Fruit fly (Drosophila melanogaster): Measurements from ENCODE around the gene CG33270.

The CG33270 gene

DNA sequence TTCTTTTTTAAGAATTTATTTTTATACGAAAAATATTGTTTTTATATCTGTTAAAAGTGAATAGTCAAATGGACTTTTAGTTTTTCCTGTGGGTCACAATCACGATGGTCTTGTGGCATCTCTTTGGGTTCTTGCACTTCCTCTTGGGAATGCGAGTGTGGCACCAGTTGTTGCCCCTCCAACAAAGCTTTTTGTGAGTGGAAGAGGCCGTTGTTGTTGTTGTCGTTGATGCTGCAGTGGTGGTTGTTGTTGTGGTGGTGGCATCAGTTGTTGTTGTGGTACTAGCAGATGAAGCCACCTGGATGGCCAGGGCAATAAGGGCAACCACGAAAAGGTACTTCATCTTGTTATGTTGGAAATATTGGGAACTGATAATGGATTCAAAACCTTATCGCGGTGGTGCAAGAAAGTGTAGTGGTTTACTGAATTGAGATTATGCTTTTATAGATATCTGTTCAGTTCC, at the start of gene CG33270:
Gene CG33270 (minus strand): TSS at position 413 of the 463 bp plus-strand sequence.
- no peak for TF ChIP-seq CG17801 (GFP tag; optimal IDR thresholded peaks at IDR 0.05; ENCODE audit: partially characterized antibody)

dm6 chr3L:11627819-11628483, 49.5 kb upstream of the CG33270 start, which contains the start of gene Apt1:
Gene Apt1, plus strand, starts transcription at chr3L:11628037.
- TF ChIP-seq CG17801 (GFP tag; optimal IDR thresholded peaks at IDR 0.05; ENCODE audit: partially characterized antibody), result peak; percentile 59

- no peak for TF ChIP-seq CG17801 (GFP tag; optimal IDR thresholded peaks at IDR 0.05; ENCODE audit: partially characterized antibody)
These were observed 47.9 kb upstream of the CG33270 start, which contains the start of gene PCID2 for dm6 chr3L:11626229-11626826. Gene PCID2, plus strand, starts transcription at chr3L:11626441.

dm6 chr3L:11625634-11626175, 47.3 kb upstream of the CG33270 start, which contains the start of gene CG6083:
Gene CG6083, minus strand, starts transcription at chr3L:11626125.
- no peak for TF ChIP-seq CG17801 (GFP tag; optimal IDR thresholded peaks at IDR 0.05; ENCODE audit: partially characterized antibody)

- TF ChIP-seq CG17801 (GFP tag; optimal IDR thresholded peaks at IDR 0.05; ENCODE audit: partially characterized antibody), result no peak
These were observed 45.9 kb upstream of the CG33270 start, which contains the start of gene Akr1B for dm6 chr3L:11624281-11624680. Gene Akr1B, minus strand, starts transcription at chr3L:11624381.

- peak; percentile 20 for TF ChIP-seq CG17801 (GFP tag; optimal IDR thresholded peaks at IDR 0.05; ENCODE audit: partially characterized antibody)
These were observed 44.9 kb upstream of the CG33270 start for dm6 chr3L:11623245-11623883.

dm6 chr3L:11622750-11623149, 44.3 kb upstream of the CG33270 start:
- TF ChIP-seq CG17801 (GFP tag; optimal IDR thresholded peaks at IDR 0.05; ENCODE audit: partially characterized antibody), result no peak

DNA sequence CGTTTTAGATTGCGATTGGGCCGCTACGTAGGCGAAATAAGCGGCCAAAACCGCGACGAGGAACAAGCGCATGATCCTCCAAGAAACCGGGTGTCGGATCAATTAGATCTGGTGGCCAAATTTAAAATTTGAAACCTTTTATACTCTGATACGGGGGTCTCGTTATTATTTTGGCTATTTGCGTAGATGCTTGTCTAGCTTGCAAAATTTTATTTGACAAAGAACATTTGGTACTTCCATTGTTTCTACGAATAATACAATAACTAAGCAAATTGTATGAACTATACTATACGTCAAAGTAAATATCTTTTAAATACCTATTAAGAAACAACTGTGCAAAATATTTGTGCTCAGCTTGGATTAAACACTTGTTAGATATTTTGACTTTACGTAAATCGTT, 41.6 kb upstream of the CG33270 start, which contains the start of gene Muc68Ca:
Gene Muc68Ca (minus strand): TSS at position 101 of the 400 bp plus-strand sequence.
- no peak for TF ChIP-seq CG17801 (GFP tag; optimal IDR thresholded peaks at IDR 0.05; ENCODE audit: partially characterized antibody)

dm6 chr3L:11609835-11610234, 31.4 kb upstream of the CG33270 start, which contains the start of gene CG42832:
Gene CG42832, plus strand, starts transcription at chr3L:11610135.
- TF ChIP-seq CG17801 (GFP tag; optimal IDR thresholded peaks at IDR 0.05; ENCODE audit: partially characterized antibody), result no peak

dm6 chr3L:11609153-11609809, 30.9 kb upstream of the CG33270 start, which contains the start of gene Duba:
Gene Duba, minus strand, starts transcription at chr3L:11609465.
- no peak for TF ChIP-seq CG17801 (GFP tag; optimal IDR thresholded peaks at IDR 0.05; ENCODE audit: partially characterized antibody)

DNA sequence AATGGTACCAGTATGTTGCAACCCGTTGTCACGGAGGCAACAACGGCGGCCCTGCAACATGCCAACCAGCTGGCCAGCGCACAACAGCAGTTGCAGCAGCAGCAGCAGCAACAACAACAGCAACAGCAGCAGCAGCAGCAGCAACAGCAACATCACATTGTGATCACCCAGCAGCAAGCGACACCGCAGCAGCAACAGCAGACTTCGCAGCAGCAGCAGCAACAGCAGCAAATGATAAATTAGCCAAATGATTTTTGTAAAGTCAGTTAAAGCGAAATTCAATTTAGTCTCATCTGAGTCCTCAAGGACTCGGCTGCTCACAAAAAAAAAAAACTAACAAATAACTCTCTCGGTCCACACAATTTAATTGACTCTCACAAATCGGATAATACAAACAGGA, 25.8 kb upstream of the CG33270 start:
- no peak for TF ChIP-seq CG17801 (GFP tag; optimal IDR thresholded peaks at IDR 0.05; ENCODE audit: partially characterized antibody)

- no peak for TF ChIP-seq CG17801 (GFP tag; optimal IDR thresholded peaks at IDR 0.05; ENCODE audit: partially characterized antibody)
These were observed 23.6 kb upstream of the CG33270 start for dm6 chr3L:11602040-11602439.

dm6 chr3L:11601133-11601532, 22.7 kb upstream of the CG33270 start:
- TF ChIP-seq CG17801 (GFP tag; optimal IDR thresholded peaks at IDR 0.05; ENCODE audit: partially characterized antibody), result no peak

- TF ChIP-seq CG17801 (GFP tag; optimal IDR thresholded peaks at IDR 0.05; ENCODE audit: partially characterized antibody), result no peak
These were observed 21.6 kb upstream of the CG33270 start, which contains the start of the genes CG14137 and CG46394 for dm6 chr3L:11599965-11600420. Gene CG14137, minus strand, starts transcription at chr3L:11600065. Gene CG46394, plus strand, starts transcription at chr3L:11600370.
